Fruit fly (Drosophila melanogaster): ENCODE data around the gene CG32189.

- no peak for TF ChIP-seq ttk (optimal IDR thresholded peaks at IDR 0.05)
- no peak for TF ChIP-seq Myc (optimal IDR thresholded peaks at IDR 0.05)
Measured at dm6 chr3L:17802107-17802506, 32.9 kb downstream of the CG32189 start, which contains the start of gene NUCB1.
